Fruit fly (Drosophila melanogaster) whole organism: ENCODE results near the gene CG6654.

ENCODE experiments used
- CG8478 ChIP-seq: fragments of >200 bp; optimal IDR thresholded peaks from 2 replicates; lab custom pipeline; 2018; ENCODE audit warnings: inconsistent platforms
- psq ChIP-seq: fragments of >200 bp; optimal IDR thresholded peaks from 2 replicates; lab custom pipeline; 2017

DNA sequence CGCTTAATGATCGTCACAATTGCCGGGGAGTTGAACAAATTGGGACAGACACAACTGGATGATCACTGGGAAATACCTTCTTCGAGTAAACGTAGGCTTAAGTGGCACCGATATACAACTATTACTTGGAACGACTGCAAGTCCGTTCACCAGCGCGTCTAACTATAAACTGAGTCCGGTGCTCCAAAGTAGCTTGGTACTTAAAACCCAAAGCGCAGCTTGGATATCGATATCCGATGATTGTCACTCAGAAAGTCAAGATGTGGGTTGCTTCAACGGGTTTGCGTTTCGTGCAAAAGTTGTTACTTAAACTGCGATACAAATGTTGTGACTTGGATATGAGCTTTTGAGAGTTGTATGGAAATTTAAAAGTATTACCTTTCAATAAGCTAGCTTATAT is 7.2 kb downstream of the CG6654 start, which contains the start of gene Spn88Ea:
- TF ChIP-seq CG8478 (lab: Kevin White, UChicago) (no peak), psq (lab: Kevin White, UChicago) (no peak)
